Worm (Caenorhabditis elegans): ENCODE measurements around the gene C43G2.3.

C43G2.3 gene

DNA sequence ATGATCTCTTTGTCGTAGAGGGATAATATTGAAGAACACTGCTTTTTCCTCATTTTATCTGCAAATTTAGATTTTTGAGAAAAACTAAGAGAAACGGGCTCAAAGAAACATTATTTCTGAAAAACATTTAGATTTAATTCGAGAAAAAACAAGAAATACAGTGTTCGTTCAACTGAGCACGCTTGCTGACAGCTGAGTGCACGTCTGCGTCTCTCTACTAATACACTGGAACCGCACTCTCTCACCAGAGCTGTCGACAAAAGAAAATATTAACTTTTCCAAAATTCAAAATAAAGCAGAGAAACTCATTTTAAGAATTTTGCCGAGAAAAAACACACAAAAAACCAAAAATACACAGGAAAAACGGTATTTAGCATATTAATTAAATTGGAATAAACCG, 35.3 kb downstream of the C43G2.3 start, which contains the start of gene drh-1:
Gene drh-1 (minus strand): TSS at position 58 of the 400 bp plus-strand sequence.
- TF ChIP-seq jun-1 (tag; optimal IDR thresholded peaks at IDR 0.05) = no peak
- peak; percentile 44 for TF ChIP-seq dve-1 (tag; optimal IDR thresholded peaks at IDR 0.05; ENCODE audit: insufficient read depth)
- TF ChIP-seq R02D3.7 (tag; optimal IDR thresholded peaks at IDR 0.05) = no peak
- TF ChIP-seq snpc-1.2 (GFP tag; IDR thresholded peaks at IDR 0.05) = peak; percentile 73
- peak; percentile 68 for TF ChIP-seq lin-38 (GFP tag; IDR thresholded peaks at IDR 0.05)
- TF ChIP-seq nhr-48 (tag; optimal IDR thresholded peaks at IDR 0.05) = no peak
- TF ChIP-seq nhr-10 (tag; optimal IDR thresholded peaks at IDR 0.05) = no peak
- TF ChIP-seq nhr-6 (tag; optimal IDR thresholded peaks at IDR 0.05) = peak; percentile 18
- no peak for TF ChIP-seq dmd-6 (GFP tag; IDR thresholded peaks at IDR 0.05)
- no peak for TF ChIP-seq daf-16 (GFP tag; optimal IDR thresholded peaks at IDR 0.05)
- TF ChIP-seq daf-16 (tag; optimal IDR thresholded peaks at IDR 0.05) = peak; percentile 22
- TF ChIP-seq hlh-30 (tag; optimal IDR thresholded peaks at IDR 0.05; ENCODE audit: insufficient read depth) = no peak
- no peak for TF ChIP-seq nhr-111 (GFP tag; optimal IDR thresholded peaks at IDR 0.05)
- no peak for TF ChIP-seq ceh-28 (tag; optimal IDR thresholded peaks at IDR 0.05)
- TF ChIP-seq rbr-2 (tag; optimal IDR thresholded peaks at IDR 0.05) = no peak
- no peak for TF ChIP-seq ctbp-1 (GFP tag; IDR thresholded peaks at IDR 0.05)
- TF ChIP-seq aly-2 (tag; optimal IDR thresholded peaks at IDR 0.05) = no peak
- no peak for TF ChIP-seq nhr-42 (GFP tag; IDR thresholded peaks at IDR 0.05)
- TF ChIP-seq ama-1 (optimal IDR thresholded peaks at IDR 0.05) = no peak
- TF ChIP-seq daf-19 (GFP tag; conservative IDR thresholded peaks at IDR 0.05) = no peak
- TF ChIP-seq lsy-2 (tag; optimal IDR thresholded peaks at IDR 0.05) = peak in 1 of 2 experiments; percentile 65
- no peak for TF ChIP-seq hlh-11 (tag; optimal IDR thresholded peaks at IDR 0.05)
- no peak for TF ChIP-seq zag-1 (tag; optimal IDR thresholded peaks at IDR 0.05)
- TF ChIP-seq skn-1 (tag; optimal IDR thresholded peaks at IDR 0.05) = no peak
- TF ChIP-seq mes-2 (tag; optimal IDR thresholded peaks at IDR 0.05; ENCODE audit: poor library complexity, severe bottlenecking) = peak; percentile 46
- TF ChIP-seq mxl-3 (GFP tag; optimal IDR thresholded peaks at IDR 0.05) = no peak

DNA sequence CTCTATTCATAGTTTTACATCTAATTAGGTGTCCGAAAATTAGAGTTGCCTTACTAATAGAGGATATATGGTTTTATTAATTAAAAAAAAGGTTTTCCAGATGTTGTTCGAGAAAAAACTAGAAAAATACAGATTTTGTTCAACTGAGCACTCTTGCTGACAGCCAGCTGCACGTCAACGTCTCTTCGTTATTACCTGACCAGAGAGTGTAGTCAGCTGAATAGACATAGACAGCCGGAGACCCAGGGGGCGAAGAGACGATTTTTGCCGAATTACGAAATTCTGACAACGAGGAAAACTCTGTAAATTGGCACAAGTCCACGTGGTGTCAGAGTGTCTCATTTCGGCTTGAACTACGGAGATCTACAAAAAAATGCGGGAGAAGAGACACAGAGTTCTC, 40.6 kb downstream of the C43G2.3 start:
- no peak for TF ChIP-seq spr-1 (tag; optimal IDR thresholded peaks at IDR 0.05)
- TF ChIP-seq lsy-2 (tag; optimal IDR thresholded peaks at IDR 0.05) = peak in 1 of 2 experiments; percentile 34
- TF ChIP-seq ceh-82 (tag; optimal IDR thresholded peaks at IDR 0.05) = no peak
- TF ChIP-seq Y105C5A.15 (GFP tag; IDR thresholded peaks at IDR 0.05) = no peak
- no peak for TF ChIP-seq lir-3 (tag; optimal IDR thresholded peaks at IDR 0.05)
- no peak for TF ChIP-seq daf-19 (GFP tag; conservative IDR thresholded peaks at IDR 0.05)
- TF ChIP-seq R02D3.7 (tag; optimal IDR thresholded peaks at IDR 0.05) = no peak
- peak; percentile 17 for TF ChIP-seq mxl-3 (GFP tag; optimal IDR thresholded peaks at IDR 0.05)
- no peak for TF ChIP-seq ces-1 (GFP tag; optimal IDR thresholded peaks at IDR 0.05)
- TF ChIP-seq lin-1 (GFP tag; IDR thresholded peaks at IDR 0.05) = no peak
- TF ChIP-seq skn-1 (tag; optimal IDR thresholded peaks at IDR 0.05) = no peak
- no peak for TF ChIP-seq lin-39 (tag; optimal IDR thresholded peaks at IDR 0.05)
- no peak for TF ChIP-seq fos-1 (tag; optimal IDR thresholded peaks at IDR 0.05)
- no peak for TF ChIP-seq Y75B8A.6 (GFP tag; IDR thresholded peaks at IDR 0.05)
- TF ChIP-seq mep-1 (tag; optimal IDR thresholded peaks at IDR 0.05) = peak; percentile 29
- TF ChIP-seq nhr-76 (tag; optimal IDR thresholded peaks at IDR 0.05) = no peak
- TF ChIP-seq nhr-41 (GFP tag; IDR thresholded peaks at IDR 0.05) = no peak
- no peak for TF ChIP-seq F26F4.8 (GFP tag; conservative IDR thresholded peaks at IDR 0.05)
- no peak for TF ChIP-seq nhr-6 (tag; optimal IDR thresholded peaks at IDR 0.05)
- no peak for TF ChIP-seq nhr-42 (GFP tag; IDR thresholded peaks at IDR 0.05)
- no peak for TF ChIP-seq spr-3 (GFP tag; optimal IDR thresholded peaks at IDR 0.05)
- TF ChIP-seq dmd-9 (GFP tag; IDR thresholded peaks at IDR 0.05) = no peak
- TF ChIP-seq dpl-1 (GFP tag; optimal IDR thresholded peaks at IDR 0.05) = no peak
- TF ChIP-seq fkh-10 (GFP tag; optimal IDR thresholded peaks at IDR 0.05) = no peak
- peak; percentile 52; the same call in 1 of the 2 replicates for TF ChIP-seq pha-4 (GFP tag; IDR thresholded peaks at IDR 0.05)
- TF ChIP-seq pha-4 (tag; optimal IDR thresholded peaks at IDR 0.05) = no peak
- no peak for TF ChIP-seq snpc-1.2 (GFP tag; IDR thresholded peaks at IDR 0.05)
- TF ChIP-seq hif-1 (tag; optimal IDR thresholded peaks at IDR 0.05) = peak in 1 of 2 experiments; percentile 12
- TF ChIP-seq php-3 (GFP tag; IDR thresholded peaks at IDR 0.05) = no peak
- no peak for TF ChIP-seq nhr-10 (tag; optimal IDR thresholded peaks at IDR 0.05)
- no peak for TF ChIP-seq cey-2 (tag; optimal IDR thresholded peaks at IDR 0.05; ENCODE audit: borderline replicate concordance, insufficient read depth)
- TF ChIP-seq zip-11 (GFP tag; IDR thresholded peaks at IDR 0.05) = no peak
- no peak for TF ChIP-seq snpc-4 (tag; optimal IDR thresholded peaks at IDR 0.05)
- no peak for TF ChIP-seq ama-1 (optimal IDR thresholded peaks at IDR 0.05)
